Fruit fly (Drosophila melanogaster) whole organism, wandering third instar larva: Measurements from ENCODE around the gene CG15387.

ENCODE experiments used
- CG32264 ChIP-seq: fragments of 200-800 bp; sonication (Bioruptor generic); optimal IDR thresholded peaks from 2 replicates; lab custom pipeline; 2016; ENCODE audit warnings: missing biosample characterization, missing genetic modification characterization
- CG9705 ChIP-seq: fragments of 200-800 bp; sonication (Bioruptor generic); optimal IDR thresholded peaks from 2 replicates; lab custom pipeline; 2018; ENCODE audit warnings: missing biosample characterization, mild to moderate bottlenecking, missing genetic modification characterization
- CrebA ChIP-seq: fragments of 200-800 bp; sonication (Bioruptor generic); optimal IDR thresholded peaks from 2 replicates; lab custom pipeline; 2016; ENCODE audit warnings: missing biosample characterization, mild to moderate bottlenecking, missing genetic modification characterization, borderline replicate concordance
- Dfd ChIP-seq: fragments of >200 bp; optimal IDR thresholded peaks from 2 replicates; lab custom pipeline; 2017; ENCODE audit warnings: missing biosample characterization, missing genetic modification characterization
- Dif ChIP-seq: fragments of 200-275, 200-300 bp; sonication (Bioruptor generic); optimal IDR thresholded peaks from 2 replicates; lab custom pipeline; 2018; ENCODE audit warnings: missing biosample characterization, missing genetic modification characterization; ENCODE audit not compliant: partially characterized antibody
- GATAd ChIP-seq: sonication (Bioruptor generic); optimal IDR thresholded peaks from 2 replicates; lab custom pipeline; 2016; ENCODE audit warnings: missing biosample characterization, missing genetic modification characterization
- HLH106 ChIP-seq: fragments of 200-800 bp; optimal IDR thresholded peaks from 3 replicates; lab custom pipeline; 2019; ENCODE audit warnings: missing biosample characterization, mild to moderate bottlenecking, missing genetic modification characterization, moderate library complexity
- Hnf4 ChIP-seq: fragments of 200-800 bp; sonication (Bioruptor generic); optimal IDR thresholded peaks from 2 replicates; lab custom pipeline; 2016; ENCODE audit warnings: missing biosample characterization, mild to moderate bottlenecking, missing genetic modification characterization
- Hr78 ChIP-seq: fragments of >200 bp; optimal IDR thresholded peaks from 2 replicates; lab custom pipeline; 2017; ENCODE audit warnings: missing biosample characterization, missing genetic modification characterization
- Hr83 ChIP-seq: fragments of 200-300 bp; sonication (Bioruptor generic); optimal IDR thresholded peaks from 2 replicates; lab custom pipeline; 2016; ENCODE audit warnings: missing biosample characterization, mild to moderate bottlenecking, missing genetic modification characterization, moderate library complexity; ENCODE audit not compliant: poor library complexity, severe bottlenecking
- Jra ChIP-seq: sonication (Bioruptor generic); optimal IDR thresholded peaks from 2 replicates; lab custom pipeline; 2016; ENCODE audit warnings: missing biosample characterization, missing genetic modification characterization
- Mio ChIP-seq: sonication (Bioruptor generic); optimal IDR thresholded peaks from 2 replicates; lab custom pipeline; 2016; ENCODE audit warnings: missing biosample characterization, missing genetic modification characterization
- Myc ChIP-seq: fragments of >200 bp; optimal IDR thresholded peaks from 2 replicates; lab custom pipeline; 2017
- N ChIP-seq: fragments of >200 bp; optimal IDR thresholded peaks from 2 replicates; lab custom pipeline; 2018; ENCODE audit warnings: missing biosample characterization, missing external identifiers, missing genetic modification characterization
- OdsH ChIP-seq: fragments of 200-800 bp; sonication (Bioruptor generic); optimal IDR thresholded peaks from 2 replicates; lab custom pipeline; 2016; ENCODE audit warnings: missing biosample characterization, mild to moderate bottlenecking, missing genetic modification characterization
- Rel ChIP-seq, 2 experiments: fragments of 200-800 bp; sonication (Bioruptor generic) in 1 of 2; optimal IDR thresholded peaks; 2 replicates in 1 of 2; 3 replicates in 1 of 2; lab custom pipeline; 2016 to 2019; ENCODE audit warnings: mild to moderate bottlenecking in 2 of 2, missing biosample characterization in 2 of 2, missing genetic modification characterization in 2 of 2, moderate library complexity in 1 of 2
- Sp1 ChIP-seq: fragments of 200-800 bp; sonication (Bioruptor generic); optimal IDR thresholded peaks from 3 replicates; lab custom pipeline; 2019; ENCODE audit warnings: missing biosample characterization, mild to moderate bottlenecking, missing genetic modification characterization, moderate library complexity
- br ChIP-seq: fragments of 200-800 bp; sonication (Bioruptor generic); optimal IDR thresholded peaks from 2 replicates; lab custom pipeline; 2016; ENCODE audit warnings: missing biosample characterization, missing genetic modification characterization
- brk ChIP-seq: fragments of 200-800 bp; sonication (Bioruptor generic); optimal IDR thresholded peaks from 2 replicates; lab custom pipeline; 2016; ENCODE audit warnings: missing biosample characterization, mild to moderate bottlenecking, missing genetic modification characterization
- dl ChIP-seq, 2 experiments: fragments of 175-275, 200-275 bp in 1 of 2; fragments of 200-275 bp in 1 of 2; sonication (Bioruptor generic); optimal IDR thresholded peaks; lab custom pipeline; 2018; ENCODE audit warnings: mild to moderate bottlenecking in 2 of 2, missing biosample characterization in 2 of 2, missing genetic modification characterization in 2 of 2, moderate library complexity in 2 of 2; ENCODE audit not compliant: partially characterized antibody in 2 of 2, insufficient read depth in 1 of 2
- dmrt93B ChIP-seq: fragments of 200-800 bp; sonication (Bioruptor generic); optimal IDR thresholded peaks from 2 replicates; lab custom pipeline; 2018; ENCODE audit warnings: missing biosample characterization, mild to moderate bottlenecking, missing genetic modification characterization
- dsf ChIP-seq: sonication (Bioruptor generic); optimal IDR thresholded peaks from 2 replicates; lab custom pipeline; 2016; ENCODE audit warnings: missing biosample characterization, missing genetic modification characterization, borderline replicate concordance
- ey ChIP-seq: fragments of 200-800 bp; sonication (Bioruptor generic); optimal IDR thresholded peaks from 2 replicates; lab custom pipeline; 2016; ENCODE audit warnings: missing biosample characterization, missing genetic modification characterization
- foxo ChIP-seq, 2 experiments: fragments of 200-800 bp; sonication (Bioruptor generic); optimal IDR thresholded peaks; 2 replicates in 1 of 2; 3 replicates in 1 of 2; lab custom pipeline; 2016 to 2017; ENCODE audit warnings: missing biosample characterization in 2 of 2, missing genetic modification characterization in 2 of 2
- fru ChIP-seq: fragments of 200-800 bp; sonication (Bioruptor generic); optimal IDR thresholded peaks from 3 replicates; lab custom pipeline; 2016; ENCODE audit warnings: missing biosample characterization, mild to moderate bottlenecking, missing genetic modification characterization
- h ChIP-seq: fragments of 200-800 bp; sonication (Bioruptor generic); optimal IDR thresholded peaks from 3 replicates; lab custom pipeline; 2016; ENCODE audit warnings: missing biosample characterization, mild to moderate bottlenecking, missing genetic modification characterization
- jim ChIP-seq: fragments of 175-275, 200-325 bp; sonication (Bioruptor generic); optimal IDR thresholded peaks from 2 replicates; lab custom pipeline; 2016; ENCODE audit warnings: missing biosample characterization, mild to moderate bottlenecking, missing genetic modification characterization
- lola ChIP-seq: fragments of >200 bp; optimal IDR thresholded peaks from 2 replicates; lab custom pipeline; 2017; ENCODE audit warnings: missing biosample characterization, missing genetic modification characterization
- pan ChIP-seq: fragments of >200 bp; optimal IDR thresholded peaks from 2 replicates; lab custom pipeline; 2017
- psq ChIP-seq: fragments of 200-800 bp; sonication (Bioruptor generic); optimal IDR thresholded peaks from 3 replicates; lab custom pipeline; 2017; ENCODE audit warnings: missing biosample characterization, mild to moderate bottlenecking, missing genetic modification characterization, moderate library complexity
- rgr ChIP-seq: fragments of 200-800 bp; sonication (Bioruptor generic); optimal IDR thresholded peaks from 3 replicates; lab custom pipeline; 2016; ENCODE audit warnings: missing biosample characterization, mild to moderate bottlenecking, missing genetic modification characterization
- sage ChIP-seq: fragments of 200-800 bp; sonication (Bioruptor generic); optimal IDR thresholded peaks from 2 replicates; lab custom pipeline; 2016; ENCODE audit warnings: missing biosample characterization, mild to moderate bottlenecking, missing genetic modification characterization
- sv ChIP-seq: fragments of 200-800 bp; sonication (Bioruptor generic); optimal IDR thresholded peaks from 3 replicates; lab custom pipeline; 2016; ENCODE audit warnings: missing biosample characterization, missing genetic modification characterization
- tai ChIP-seq: sonication (Bioruptor generic); optimal IDR thresholded peaks from 2 replicates; lab custom pipeline; 2016; ENCODE audit warnings: missing biosample characterization, missing genetic modification characterization
- usp ChIP-seq: fragments of >200 bp; optimal IDR thresholded peaks from 2 replicates; lab custom pipeline; 2017; ENCODE audit warnings: missing biosample characterization, missing genetic modification characterization
- woc ChIP-seq: sonication (Bioruptor generic); optimal IDR thresholded peaks from 2 replicates; lab custom pipeline; 2016; ENCODE audit warnings: missing biosample characterization, mild to moderate bottlenecking, missing genetic modification characterization

CG15387 gene

DNA sequence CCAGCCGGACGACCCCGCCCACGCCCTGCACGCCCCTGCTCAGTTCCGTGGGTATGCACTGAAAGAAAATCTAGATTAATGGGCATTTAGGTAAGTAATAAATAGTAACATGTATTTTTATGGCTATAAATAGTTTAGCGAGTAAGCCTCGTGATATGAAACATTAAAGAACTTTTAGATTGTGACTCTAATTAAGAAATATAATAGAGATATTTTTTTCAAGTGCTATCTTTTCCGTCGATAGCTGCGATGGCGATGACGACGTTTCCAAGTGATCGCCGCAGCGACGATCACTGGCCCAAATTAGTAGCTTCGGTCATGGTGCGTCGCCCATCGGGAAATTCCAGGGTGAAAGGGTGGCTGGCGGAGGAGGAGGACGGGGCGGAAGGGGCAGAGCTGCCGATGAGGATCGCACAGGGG is 46.0 kb downstream of the CG15387 start:
- TF ChIP-seq ey (GFP tag; lab: Kevin White, UChicago) (peak; percentile 69), pan (lab: Kevin White, UChicago) (no peak), GATAd (GFP tag; lab: Kevin White, UChicago) (no peak), tai (GFP tag; lab: Kevin White, UChicago) (no peak), OdsH (GFP tag; lab: Kevin White, UChicago) (peak; percentile 67), CG9705 (GFP tag; lab: Kevin White, UChicago) (no peak), Hnf4 (peak; percentile 57), CG32264 (GFP tag; lab: Kevin White, UChicago) (peak; percentile 26), rgr (peak; percentile 79), Myc (lab: Kevin White, UChicago) (no peak), psq (peak; percentile 64), sv (GFP tag; lab: Kevin White, UChicago) (peak; percentile 64), HLH106 (tag; lab: Kevin White, UChicago) (peak; percentile 71), dmrt93B (peak; percentile 40), Dif (no peak), sage (GFP tag; lab: Kevin White, UChicago) (peak; percentile 50), fru (GFP tag; lab: Kevin White, UChicago) (peak; percentile 75), h (GFP tag; lab: Kevin White, UChicago) (peak; percentile 77), Sp1 (GFP tag; lab: Kevin White, UChicago) (peak; percentile 68), foxo (GFP tag; optimal IDR thresholded peaks at IDR 0.05; lab: Kevin White, UChicago) (peak in 1 of 2 experiments; percentile 81), Jra (GFP tag; lab: Kevin White, UChicago) (peak; percentile 14), br (peak; percentile 63), brk (GFP tag; lab: Kevin White, UChicago) (no peak)

DNA sequence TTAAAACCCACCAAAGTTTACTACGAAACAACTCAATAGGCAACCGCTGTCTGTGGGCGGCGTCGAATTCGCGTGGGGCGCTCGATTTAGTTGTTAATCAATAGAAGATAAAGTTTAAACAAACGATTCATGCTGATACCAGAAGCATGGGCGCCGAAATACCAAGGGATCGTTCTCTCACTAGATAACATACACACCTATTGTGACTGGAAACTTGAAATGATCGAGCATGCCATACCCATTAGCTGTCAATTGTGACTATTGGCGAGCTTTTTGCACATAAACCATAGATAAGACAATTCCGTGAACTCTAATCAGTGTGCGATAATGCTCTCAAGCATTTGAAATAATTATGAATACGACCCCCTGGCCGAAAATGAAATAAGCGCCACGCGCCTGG is 46.7 kb downstream of the CG15387 start:
- TF ChIP-seq CG32264 (GFP tag; lab: Kevin White, UChicago), result no peak
- TF ChIP-seq h (GFP tag; lab: Kevin White, UChicago), result peak; percentile 30
- TF ChIP-seq Rel (GFP tag; optimal IDR thresholded peaks at IDR 0.05; lab: Kevin White, UChicago), result no peak
- TF ChIP-seq Rel (tag; optimal IDR thresholded peaks at IDR 0.05; lab: Kevin White, UChicago), result no peak
- peak; percentile 37 for TF ChIP-seq sv (GFP tag; lab: Kevin White, UChicago)

DNA sequence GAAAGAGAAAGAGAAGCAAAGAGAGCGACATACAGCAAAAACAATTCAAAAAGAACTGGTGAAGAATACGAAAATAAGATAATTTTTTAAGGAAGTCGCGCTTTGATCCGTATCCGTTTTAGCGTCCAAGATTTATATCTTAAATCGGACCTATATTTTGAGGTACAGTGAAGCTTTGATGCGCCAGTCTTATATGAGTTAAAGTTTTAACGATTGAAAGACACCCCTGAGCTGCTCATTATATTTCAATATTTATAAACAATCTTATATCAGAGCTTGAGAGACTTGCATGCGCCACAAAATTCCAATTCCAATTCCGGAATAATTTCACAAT is 47.3 kb downstream of the CG15387 start:
- TF ChIP-seq Hr78 (GFP tag; lab: Kevin White, UChicago), result no peak
- no peak for TF ChIP-seq Sp1 (GFP tag; lab: Kevin White, UChicago)
- TF ChIP-seq Dfd (GFP tag; lab: Kevin White, UChicago), result no peak
- TF ChIP-seq dsf (GFP tag; lab: Kevin White, UChicago), result no peak
- peak; percentile 14 to 34 for TF ChIP-seq foxo (GFP tag; optimal IDR thresholded peaks at IDR 0.05; lab: Kevin White, UChicago)
- TF ChIP-seq ey (GFP tag; lab: Kevin White, UChicago), result peak; percentile 13
- TF ChIP-seq usp, result no peak
- no peak for TF ChIP-seq jim (GFP tag; lab: Kevin White, UChicago)
- no peak for TF ChIP-seq lola (GFP tag; lab: Kevin White, UChicago)

DNA sequence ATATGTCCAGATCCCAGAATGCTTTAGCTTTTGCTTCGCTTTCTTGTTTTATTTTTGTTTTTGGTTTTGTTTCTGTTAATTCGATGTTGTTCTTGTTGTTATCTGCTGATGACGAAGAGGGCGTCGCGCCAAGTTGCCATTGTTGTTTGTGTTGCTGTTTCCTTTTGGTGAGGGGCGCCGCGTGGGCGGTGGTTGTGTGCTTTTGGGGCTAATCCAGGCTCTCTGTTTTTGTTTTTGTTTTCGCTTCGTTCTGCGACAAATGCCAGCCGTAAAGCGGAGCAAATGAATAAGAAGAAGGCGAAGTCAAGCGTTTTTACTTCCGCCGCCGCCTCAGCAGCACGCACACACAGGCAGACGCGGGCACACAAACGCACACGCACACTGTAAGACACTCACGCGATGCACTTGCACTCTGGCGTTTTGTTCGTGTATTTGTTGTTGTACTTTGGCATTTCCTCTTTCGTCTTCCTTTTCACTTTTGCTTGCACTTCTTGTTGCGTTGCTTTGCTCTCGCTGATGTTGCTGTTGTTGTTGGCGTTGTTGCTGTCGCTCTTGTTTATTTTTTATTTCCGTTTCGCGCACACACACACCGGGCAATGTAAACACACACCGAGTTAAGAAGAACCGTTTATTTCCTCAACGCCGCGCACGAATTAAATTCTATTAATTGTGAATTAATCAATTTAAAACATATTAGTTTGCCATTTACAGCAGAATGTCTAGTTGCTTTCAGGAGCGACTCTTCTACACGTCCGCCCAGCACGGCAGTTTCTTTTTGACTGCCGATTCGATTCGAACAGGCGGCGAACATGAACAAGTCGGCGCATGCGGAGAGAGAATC is 47.9 kb downstream of the CG15387 start, which contains the start of gene aop:
Gene aop, minus strand, starts transcription at position 786 of the 841 bp plus-strand sequence.
- TF ChIP-seq GATAd (GFP tag; lab: Kevin White, UChicago), result no peak
- TF ChIP-seq Myc (lab: Kevin White, UChicago), result no peak
- TF ChIP-seq Mio (GFP tag; lab: Kevin White, UChicago), result no peak
- no peak for TF ChIP-seq br
- no peak for TF ChIP-seq pan (lab: Kevin White, UChicago)
- TF ChIP-seq dsf (GFP tag; lab: Kevin White, UChicago), result no peak
- TF ChIP-seq rgr, result peak; percentile 59
- peak; percentile 4 for TF ChIP-seq Hnf4
- TF ChIP-seq brk (GFP tag; lab: Kevin White, UChicago), result no peak
- TF ChIP-seq lola (GFP tag; lab: Kevin White, UChicago), result no peak
- no peak for TF ChIP-seq jim (GFP tag; lab: Kevin White, UChicago)
- no peak for TF ChIP-seq CG9705 (GFP tag; lab: Kevin White, UChicago)
- TF ChIP-seq ey (GFP tag; lab: Kevin White, UChicago), result no peak
- no peak for TF ChIP-seq N (GFP tag; lab: Kevin White, UChicago)
- peak; percentile 18 for TF ChIP-seq HLH106 (tag; lab: Kevin White, UChicago)
- peak; percentile 68 for TF ChIP-seq Dif
- no peak for TF ChIP-seq CG32264 (GFP tag; lab: Kevin White, UChicago)
- TF ChIP-seq Hr83, result peak; percentile 50
- no peak for TF ChIP-seq CrebA (GFP tag; lab: Kevin White, UChicago)
- no peak for TF ChIP-seq Jra (GFP tag; lab: Kevin White, UChicago)
- TF ChIP-seq Dfd (GFP tag; lab: Kevin White, UChicago), result peak; percentile 50
- TF ChIP-seq dl (GFP tag; optimal IDR thresholded peaks at IDR 0.05; lab: Kevin White, UChicago; ENCODE audit: insufficient read depth in 1 of 2, partially characterized antibody in 2 of 2), result peak in 1 of 2 experiments; percentile 74
- no peak for TF ChIP-seq usp
- no peak for TF ChIP-seq Rel (GFP tag; optimal IDR thresholded peaks at IDR 0.05; lab: Kevin White, UChicago)
- peak; percentile 63 for TF ChIP-seq Rel (tag; optimal IDR thresholded peaks at IDR 0.05; lab: Kevin White, UChicago)
- TF ChIP-seq tai (GFP tag; lab: Kevin White, UChicago), result no peak
- TF ChIP-seq h (GFP tag; lab: Kevin White, UChicago), result peak; percentile 50
- no peak for TF ChIP-seq dmrt93B
- TF ChIP-seq foxo (GFP tag; optimal IDR thresholded peaks at IDR 0.05; lab: Kevin White, UChicago), result no peak
- TF ChIP-seq OdsH (GFP tag; lab: Kevin White, UChicago), result no peak
- TF ChIP-seq fru (GFP tag; lab: Kevin White, UChicago), result peak; percentile 11
- TF ChIP-seq sv (GFP tag; lab: Kevin White, UChicago), result no peak
- peak; percentile 67 for TF ChIP-seq Sp1 (GFP tag; lab: Kevin White, UChicago)
- TF ChIP-seq psq, result peak; percentile 95
- no peak for TF ChIP-seq woc (GFP tag; lab: Kevin White, UChicago)
